Worm (Caenorhabditis elegans) whole organism, young adult: Measurements from ENCODE around the gene his-6.
"Not testable (repeated sequence)": the region's sequence is repeated elsewhere in the genome, so short reads cannot be mapped to it uniquely, and the experiment has no call there.

ENCODE experiments used
- B0019.2 ChIP-seq: fragments of 200-800 bp; sonication (Bioruptor generic); conservative IDR thresholded peaks from 2 replicates; pipeline ENCODE4 v1.3.6; 2022; ENCODE audit warnings: missing genetic modification reagents, missing genetic modification characterization, missing compliant biosample characterization
- B0035.1 ChIP-seq: sonication (generic microtip); optimal IDR thresholded peaks from 2 replicates; lab custom pipeline; 2016; ENCODE audit warnings: missing genetic modification characterization, mild to moderate bottlenecking, missing compliant biosample characterization, missing genotype, missing genetic modification reagents
- C06A6.2 ChIP-seq: fragments of 200-800 bp; sonication (Bioruptor generic); conservative IDR thresholded peaks from 2 replicates; pipeline ENCODE4 v1.3.6; 2022; ENCODE audit warnings: missing genetic modification characterization, missing compliant biosample characterization
- D2030.7 ChIP-seq: fragments of 200-800 bp; sonication (Bioruptor generic); IDR thresholded peaks from 2 replicates; pipeline ENCODE4 v1.3.6; 2022; ENCODE audit warnings: missing genetic modification reagents, missing genetic modification characterization, missing compliant biosample characterization
- F23B12.7 ChIP-seq: sonication (generic microtip); optimal IDR thresholded peaks from 2 replicates; lab custom pipeline; 2017; ENCODE audit warnings: missing genetic modification characterization, mild to moderate bottlenecking, missing compliant biosample characterization, antibody characterized with exemption, moderate library complexity; ENCODE audit not compliant: insufficient read depth
- F33H1.4 ChIP-seq: fragments of 200-800 bp; sonication (Bioruptor generic); IDR thresholded peaks from 2 replicates; pipeline ENCODE4 v1.3.6; 2022; ENCODE audit warnings: missing genetic modification reagents, missing genetic modification characterization, missing compliant biosample characterization
- F37B4.10 ChIP-seq: fragments of 200-800 bp; sonication (Bioruptor generic); IDR thresholded peaks from 2 replicates; pipeline ENCODE4 v1.3.6; 2022; ENCODE audit warnings: missing genetic modification characterization, missing compliant biosample characterization
- F39B2.1 ChIP-seq: fragments of 200-800 bp; sonication (Bioruptor generic); IDR thresholded peaks from 2 replicates; pipeline ENCODE4 v1.3.6; 2022; ENCODE audit warnings: missing genetic modification reagents, missing genetic modification characterization, missing compliant biosample characterization
- F57A8.1 ChIP-seq: fragments of 200-800 bp; sonication (Bioruptor generic); optimal IDR thresholded peaks from 2 replicates; lab custom pipeline; 2018; ENCODE audit warnings: mild to moderate bottlenecking, missing genetic modification characterization, moderate library complexity, missing compliant biosample characterization
- K12H6.12 ChIP-seq: fragments of 200-800 bp; sonication (Bioruptor generic); optimal IDR thresholded peaks from 2 replicates; lab custom pipeline; 2018; ENCODE audit warnings: mild to moderate bottlenecking, missing genetic modification characterization, missing compliant biosample characterization
- T26A5.8 ChIP-seq: sonication (generic microtip); optimal IDR thresholded peaks from 2 replicates; lab custom pipeline; 2016; ENCODE audit warnings: missing genetic modification characterization, missing compliant biosample characterization
- Y53G8AR.9 ChIP-seq: fragments of 200-800 bp; sonication (Bioruptor generic); conservative IDR thresholded peaks from 2 replicates; pipeline ENCODE4 v1.3.6; 2022; ENCODE audit warnings: missing genetic modification reagents, missing genetic modification characterization, missing compliant biosample characterization
- Y56A3A.18 ChIP-seq: fragments of 200-800 bp; sonication (Bioruptor generic); IDR thresholded peaks from 2 replicates; pipeline ENCODE4 v1.3.6; 2022; ENCODE audit warnings: missing genetic modification reagents, missing genetic modification characterization, missing compliant biosample characterization
- Y67H2A.10 ChIP-seq: fragments of 200-800 bp; sonication (Bioruptor generic); conservative IDR thresholded peaks from 2 replicates; pipeline ENCODE4 v1.3.6; 2022; ENCODE audit warnings: missing genetic modification reagents, missing genetic modification characterization, missing compliant biosample characterization
- ama-1 ChIP-seq, 3 experiments: fragments of 150-350 bp in 1 of 3; sonication (generic microtip) in 2 of 3; optimal IDR thresholded peaks; 2 replicates each; lab custom pipeline; 2014 to 2018; ENCODE audit warnings: missing biosample characterization in 2 of 3, missing genetic modification characterization in 2 of 3, missing genetic modification reagents in 2 of 3
- ccch-3 ChIP-seq: fragments of 200-800 bp; sonication (Bioruptor generic); optimal IDR thresholded peaks from 2 replicates; lab custom pipeline; 2018; ENCODE audit warnings: mild to moderate bottlenecking, missing genetic modification characterization, missing compliant biosample characterization
- cebp-1 ChIP-seq, 2 experiments: fragments of 200-800 bp in 1 of 2; sonication (Bioruptor generic) in 1 of 2; sonication (generic microtip) in 1 of 2; IDR thresholded peaks in 1 of 2; optimal IDR thresholded peaks in 1 of 2; 2 replicates each; pipeline versions ENCODE4 v1.3.6 to Lab custom; 2017 to 2022; ENCODE audit warnings: missing compliant biosample characterization in 2 of 2, missing genetic modification characterization in 2 of 2, mild to moderate bottlenecking in 1 of 2, missing genetic modification reagents in 1 of 2, moderate library complexity in 1 of 2
- ceh-100 ChIP-seq: fragments of 200-800 bp; sonication (Bioruptor generic); IDR thresholded peaks from 2 replicates; pipeline ENCODE4 v1.3.6; 2022; ENCODE audit warnings: missing genetic modification reagents, missing genetic modification characterization, missing compliant biosample characterization
- dox-1 ChIP-seq: fragments of 200-800 bp; sonication (Bioruptor generic); IDR thresholded peaks from 2 replicates; pipeline ENCODE4 v1.3.6; 2022; ENCODE audit warnings: missing genetic modification reagents, missing genetic modification characterization, missing compliant biosample characterization
- efl-1 ChIP-seq: fragments of 150-350 bp; optimal IDR thresholded peaks from 2 replicates; lab custom pipeline; 2014; ENCODE audit warnings: missing biosample characterization, missing genetic modification reagents, missing genetic modification characterization
- hmg-1.2 ChIP-seq: fragments of 200-800 bp; sonication (Bioruptor generic); IDR thresholded peaks from 2 replicates; pipeline ENCODE4 v1.3.6; 2022; ENCODE audit warnings: missing genetic modification reagents, missing genetic modification characterization, missing compliant biosample characterization
- lin-26 ChIP-seq: fragments of 200-800 bp; sonication (Bioruptor generic); IDR thresholded peaks from 2 replicates; pipeline ENCODE4 v1.3.6; 2022; ENCODE audit warnings: missing genetic modification reagents, missing genetic modification characterization, missing compliant biosample characterization
- lin-40 ChIP-seq: sonication (generic microtip); optimal IDR thresholded peaks from 2 replicates; lab custom pipeline; 2016; ENCODE audit warnings: missing genetic modification characterization, mild to moderate bottlenecking, missing compliant biosample characterization, missing genotype, missing genetic modification reagents
- lin-54 ChIP-seq: fragments of 200-800 bp; sonication (Bioruptor generic); optimal IDR thresholded peaks from 2 replicates; lab custom pipeline; 2018; ENCODE audit warnings: mild to moderate bottlenecking, missing genetic modification characterization, missing compliant biosample characterization
- lsl-1 ChIP-seq: fragments of 200-800 bp; sonication (Bioruptor generic); optimal IDR thresholded peaks from 2 replicates; lab custom pipeline; 2018; ENCODE audit warnings: mild to moderate bottlenecking, missing genetic modification characterization, moderate library complexity, missing compliant biosample characterization
- mcd-1 ChIP-seq: fragments of 200-800 bp; sonication (Bioruptor generic); IDR thresholded peaks from 2 replicates; pipeline ENCODE4 v1.3.6; 2022; ENCODE audit warnings: missing genetic modification reagents, missing genetic modification characterization, missing compliant biosample characterization
- mxl-1 ChIP-seq: sonication (generic microtip); optimal IDR thresholded peaks from 2 replicates; lab custom pipeline; 2016; ENCODE audit warnings: missing genetic modification characterization, missing compliant biosample characterization
- nfya-1 ChIP-seq: sonication (generic microtip); optimal IDR thresholded peaks from 2 replicates; lab custom pipeline; 2017; ENCODE audit warnings: antibody characterized with exemption, missing compliant biosample characterization, missing genetic modification characterization, borderline replicate concordance; ENCODE audit not compliant: insufficient read depth
- nfyb-1 ChIP-seq: fragments of 200-800 bp; sonication (Bioruptor generic); IDR thresholded peaks from 2 replicates; pipeline ENCODE4 v1.3.6; 2022; ENCODE audit warnings: missing genetic modification reagents, missing genetic modification characterization, missing compliant biosample characterization
- nhr-27 ChIP-seq: fragments of 200-800 bp; sonication (Bioruptor generic); optimal IDR thresholded peaks from 2 replicates; lab custom pipeline; 2018; ENCODE audit warnings: mild to moderate bottlenecking, missing genetic modification characterization, moderate library complexity, missing compliant biosample characterization
- pbrm-1 ChIP-seq: fragments of 200-800 bp; sonication (Bioruptor generic); IDR thresholded peaks from 2 replicates; pipeline ENCODE4 v1.3.6; 2022; ENCODE audit warnings: missing genetic modification reagents, missing genetic modification characterization, missing compliant biosample characterization
- pha-4 ChIP-seq: fragments of 150-350 bp; sonication (generic microtip); optimal IDR thresholded peaks from 2 replicates; lab custom pipeline; 2014; ENCODE audit warnings: missing biosample characterization, missing genetic modification reagents, missing genetic modification characterization
- rcor-1 ChIP-seq: fragments of 200-800 bp; sonication (Bioruptor generic); IDR thresholded peaks from 2 replicates; pipeline ENCODE4 v1.3.6; 2022; ENCODE audit warnings: missing genetic modification reagents, missing genetic modification characterization, missing compliant biosample characterization
- repo-1 ChIP-seq: sonication (generic microtip); optimal IDR thresholded peaks from 2 replicates; lab custom pipeline; 2017; ENCODE audit warnings: mild to moderate bottlenecking, missing genetic modification characterization, missing compliant biosample characterization
- sea-2 ChIP-seq: fragments of 200-800 bp; sonication (Bioruptor generic); IDR thresholded peaks from 2 replicates; pipeline ENCODE4 v1.3.6; 2022; ENCODE audit warnings: missing genetic modification characterization, missing compliant biosample characterization
- snpc-1.1 ChIP-seq: sonication (generic microtip); optimal IDR thresholded peaks from 2 replicates; lab custom pipeline; 2017; ENCODE audit warnings: missing genetic modification characterization, mild to moderate bottlenecking, missing compliant biosample characterization, antibody characterized with exemption, moderate library complexity, missing genotype, missing genetic modification reagents; ENCODE audit not compliant: insufficient read depth
- sptf-2 ChIP-seq: fragments of 200-800 bp; sonication (Bioruptor generic); optimal IDR thresholded peaks from 2 replicates; lab custom pipeline; 2018; ENCODE audit warnings: mild to moderate bottlenecking, missing genetic modification characterization, missing compliant biosample characterization
- tbp1 ChIP-seq: fragments of 200-800 bp; sonication (Bioruptor generic); optimal IDR thresholded peaks from 2 replicates; lab custom pipeline; 2018; ENCODE audit warnings: mild to moderate bottlenecking, missing genetic modification characterization, missing compliant biosample characterization

The his-6 gene

ce11 chrV:8534534-8535283, at the start of gene his-6, which contains the start of gene his-5:
his-6 (minus strand) TSS chrV:8534977.
his-5 (plus strand) TSS chrV:8535214.
- TF ChIP-seq dox-1 (GFP tag; lab: Robert Waterston, UW) (peak; percentile 69), F39B2.1 (peak; percentile 98), pbrm-1 (GFP tag; lab: Robert Waterston, UW) (0 out of 2 replicates have a peak, but pooled peaks have one; percentile 30), hmg-1.2 (GFP tag; lab: Robert Waterston, UW) (peak; percentile 30; the same call in 1 of the 2 replicates), C06A6.2 (GFP tag; lab: Robert Waterston, UW) (peak; percentile 58; the same call in 1 of the 2 replicates), D2030.7 (GFP tag; lab: Robert Waterston, UW) (peak; percentile 35; the same call in 1 of the 2 replicates), sea-2 (GFP tag; lab: Robert Waterston, UW) (0 out of 2 replicates have a peak, but pooled peaks have one; percentile 10), mcd-1 (0 out of 2 replicates have a peak, but pooled peaks have one; percentile 36)

ce11 chrV:8580961-8581360, 46.2 kb upstream of the his-6 start, which contains the start of gene C10B5.1:
C10B5.1 (plus strand) TSS chrV:8581261.
- TF ChIP-seq nfya-1 (tag; lab: Kevin White, UChicago) = no peak
- TF ChIP-seq F37B4.10 (GFP tag; lab: Robert Waterston, UW) = no peak
- no peak for TF ChIP-seq T26A5.8 (tag; lab: Kevin White, UChicago)
- TF ChIP-seq B0035.1 = no peak
- TF ChIP-seq sptf-2 = no peak
- TF ChIP-seq mxl-1 = no peak
- no peak for TF ChIP-seq C06A6.2 (GFP tag; lab: Robert Waterston, UW)
- TF ChIP-seq ceh-100 (GFP tag; lab: Robert Waterston, UW) = no peak
- no peak for TF ChIP-seq Y56A3A.18 (GFP tag; lab: Robert Waterston, UW)
- no peak for TF ChIP-seq pha-4 (tag; lab: Kevin White, UChicago)
- TF ChIP-seq repo-1 (tag; lab: Kevin White, UChicago) = no peak
- no peak for TF ChIP-seq Y67H2A.10 (GFP tag; lab: Robert Waterston, UW)
- no peak for TF ChIP-seq lin-26
- TF ChIP-seq F57A8.1 = no peak
- TF ChIP-seq D2030.7 (GFP tag; lab: Robert Waterston, UW) = no peak

- not testable (repeated sequence) for TF ChIP-seq nfyb-1 (GFP tag; lab: Robert Waterston, UW); pha-4 (tag; lab: Kevin White, UChicago); ama-1 (optimal IDR thresholded peaks at IDR 0.05; lab: Kevin White, UChicago); ama-1 (GFP tag; optimal IDR thresholded peaks at IDR 0.05; lab: Kevin White, UChicago)
Observed at ce11 chrV:8574762-8575161, 40.0 kb upstream of the his-6 start, which contains the start of gene F25G6.1. F25G6.1 (plus strand) TSS chrV:8575062.

- peak; percentile 42 for TF ChIP-seq F33H1.4 (GFP tag; lab: Robert Waterston, UW)
- no peak for TF ChIP-seq K12H6.12 (tag; lab: Kevin White, UChicago)
- peak; percentile 60; the same call in 1 of the 2 replicates for TF ChIP-seq rcor-1 (GFP tag; lab: Robert Waterston, UW)
- TF ChIP-seq B0019.2 = no peak
- TF ChIP-seq dox-1 (GFP tag; lab: Robert Waterston, UW) = peak; percentile 55; the same call in 1 of the 2 replicates
- TF ChIP-seq cebp-1 (GFP tag; IDR thresholded peaks at IDR 0.05; lab: Robert Waterston, UW) = no peak
- peak; percentile 57 for TF ChIP-seq cebp-1 (tag; optimal IDR thresholded peaks at IDR 0.05; lab: Kevin White, UChicago)
- TF ChIP-seq sea-2 (GFP tag; lab: Robert Waterston, UW) = no peak
- TF ChIP-seq tbp1 (GFP tag; lab: Kevin White, UChicago) = peak; percentile 17
- no peak for TF ChIP-seq nhr-27 (tag; lab: Kevin White, UChicago)
- no peak for TF ChIP-seq F23B12.7
- peak; percentile 72 for TF ChIP-seq lin-40 (tag; lab: Kevin White, UChicago)
- TF ChIP-seq Y53G8AR.9 = 0 out of 2 replicates have a peak, but pooled peaks have one; percentile 25
- peak; percentile 27 for TF ChIP-seq efl-1 (GFP tag; lab: Kevin White, UChicago)
- no peak for TF ChIP-seq ccch-3
- TF ChIP-seq nfya-1 (tag; lab: Kevin White, UChicago) = no peak
- no peak for TF ChIP-seq ceh-100 (GFP tag; lab: Robert Waterston, UW)
- TF ChIP-seq lin-54 = peak; percentile 52
- peak; percentile 26; the same call in 1 of the 2 replicates for TF ChIP-seq hmg-1.2 (GFP tag; lab: Robert Waterston, UW)
- peak; percentile 64 for TF ChIP-seq pbrm-1 (GFP tag; lab: Robert Waterston, UW)
- TF ChIP-seq lsl-1 (GFP tag; lab: Kevin White, UChicago) = peak; percentile 37
- TF ChIP-seq snpc-1.1 = peak; percentile 28
Observed at ce11 chrV:8569841-8570361, 35.1 kb upstream of the his-6 start, which contains the start of the genes F25G6.9 and symk-1. F25G6.9 (minus strand) TSS chrV:8570000. symk-1 (plus strand) TSS chrV:8570311.
